Fruit fly (Drosophila melanogaster) S2 (cell line): Measurements from ENCODE around the gene Sfp33A4.

Source experiments
- CG8478 ChIP-seq: fragments of >200 bp; optimal IDR thresholded peaks from 2 replicates; lab custom pipeline; 2018
- CTCF ChIP-seq, 2 experiments: fragments of >200 bp; optimal IDR thresholded peaks; 2 replicates each; lab custom pipeline; 2018

DNA sequence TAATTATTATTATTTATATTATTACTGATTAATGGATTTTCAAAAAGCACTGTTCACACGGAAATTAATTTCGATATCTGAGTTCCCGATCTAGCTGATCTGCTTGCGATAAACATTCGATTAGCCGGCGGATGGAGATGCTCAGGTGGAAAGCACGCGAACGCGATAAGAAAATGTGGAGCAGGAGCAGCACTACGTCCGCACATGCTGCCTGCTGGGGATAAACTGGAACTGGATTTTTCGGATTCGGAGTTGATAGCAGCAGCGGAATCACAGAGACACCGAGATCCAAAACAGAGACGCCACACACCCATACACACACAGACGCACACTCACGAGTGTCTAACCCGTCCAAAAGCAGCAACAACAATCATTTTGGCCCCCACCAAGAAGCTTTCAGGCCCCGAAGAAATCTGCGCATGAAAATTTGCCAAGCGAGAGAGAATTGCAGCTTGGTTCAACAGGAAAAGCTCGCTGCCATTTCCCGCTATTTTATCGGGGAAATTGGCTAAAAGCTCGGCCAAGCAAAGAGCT lies 37.3 kb downstream of the Sfp33A4 start:
- TF ChIP-seq CG8478 (no peak), CTCF (optimal IDR thresholded peaks at IDR 0.05; lab: Kevin White, UChicago) (no peak)
